Worm (Caenorhabditis elegans): ENCODE measurements around the gene gmps-1.

The gmps-1 gene

ce11 chrII:10851110-10851509, 17.4 kb downstream of the gmps-1 start:
- TF ChIP-seq him-1 (tag; optimal IDR thresholded peaks at IDR 0.05) (no peak), W03F9.2 (tag; optimal IDR thresholded peaks at IDR 0.05) (no peak), dao-5 (tag; optimal IDR thresholded peaks at IDR 0.05) (no peak)

- TF ChIP-seq him-1 (tag; optimal IDR thresholded peaks at IDR 0.05), result no peak
- TF ChIP-seq dao-5 (tag; optimal IDR thresholded peaks at IDR 0.05), result no peak
- no peak for TF ChIP-seq W03F9.2 (tag; optimal IDR thresholded peaks at IDR 0.05)
These were observed 18.6 kb downstream of the gmps-1 start, which contains the start of gene M106.2 for ce11 chrII:10849903-10850302. TSS of gene M106.2 (minus strand) at chrII:10850003.

ce11 chrII:10847057-10847456, 21.5 kb downstream of the gmps-1 start:
- TF ChIP-seq W03F9.2 (tag; optimal IDR thresholded peaks at IDR 0.05) (no peak), him-1 (tag; optimal IDR thresholded peaks at IDR 0.05) (no peak), dao-5 (tag; optimal IDR thresholded peaks at IDR 0.05) (no peak)

ce11 chrII:10843527-10843926, 25.0 kb downstream of the gmps-1 start, which contains the start of gene M106.8:
TSS of gene M106.8 (minus strand) at chrII:10843627.
- TF ChIP-seq dao-5 (tag; optimal IDR thresholded peaks at IDR 0.05) (no peak), him-1 (tag; optimal IDR thresholded peaks at IDR 0.05) (no peak), W03F9.2 (tag; optimal IDR thresholded peaks at IDR 0.05) (no peak)

ce11 chrII:10840067-10840466, 28.5 kb downstream of the gmps-1 start:
- TF ChIP-seq W03F9.2 (tag; optimal IDR thresholded peaks at IDR 0.05), result peak; percentile 57
- TF ChIP-seq dao-5 (tag; optimal IDR thresholded peaks at IDR 0.05), result peak; percentile 92
- peak; percentile 95 for TF ChIP-seq him-1 (tag; optimal IDR thresholded peaks at IDR 0.05)

- TF ChIP-seq dao-5 (tag; optimal IDR thresholded peaks at IDR 0.05), result no peak
- TF ChIP-seq him-1 (tag; optimal IDR thresholded peaks at IDR 0.05), result no peak
- TF ChIP-seq W03F9.2 (tag; optimal IDR thresholded peaks at IDR 0.05), result no peak
These were observed 30.0 kb downstream of the gmps-1 start for ce11 chrII:10838550-10838949.

- no peak for TF ChIP-seq him-1 (tag; optimal IDR thresholded peaks at IDR 0.05)
- TF ChIP-seq W03F9.2 (tag; optimal IDR thresholded peaks at IDR 0.05), result no peak
- TF ChIP-seq dao-5 (tag; optimal IDR thresholded peaks at IDR 0.05), result no peak
These were observed 33.8 kb downstream of the gmps-1 start for ce11 chrII:10834717-10835116.

- TF ChIP-seq him-1 (tag; optimal IDR thresholded peaks at IDR 0.05) (no peak), W03F9.2 (tag; optimal IDR thresholded peaks at IDR 0.05) (no peak), dao-5 (tag; optimal IDR thresholded peaks at IDR 0.05) (no peak)
These were observed 38.9 kb downstream of the gmps-1 start for ce11 chrII:10829572-10829971.

- TF ChIP-seq dao-5 (tag; optimal IDR thresholded peaks at IDR 0.05), result no peak
- no peak for TF ChIP-seq W03F9.2 (tag; optimal IDR thresholded peaks at IDR 0.05)
- no peak for TF ChIP-seq him-1 (tag; optimal IDR thresholded peaks at IDR 0.05)
These were observed 39.4 kb downstream of the gmps-1 start, which contains the start of gene VM106R.1 for ce11 chrII:10829081-10829480. TSS of gene VM106R.1 (minus strand) at chrII:10829181.

- TF ChIP-seq W03F9.2 (tag; optimal IDR thresholded peaks at IDR 0.05), result peak; percentile 73
- TF ChIP-seq him-1 (tag; optimal IDR thresholded peaks at IDR 0.05), result no peak
- TF ChIP-seq dao-5 (tag; optimal IDR thresholded peaks at IDR 0.05), result no peak
These were observed 44.5 kb downstream of the gmps-1 start, which contains the start of the genes R06F6.12 and mix-1 for ce11 chrII:10824046-10824445. TSS of gene R06F6.12 (minus strand) at chrII:10824081. TSS of gene mix-1 (plus strand) at chrII:10824246.

- TF ChIP-seq W03F9.2 (tag; optimal IDR thresholded peaks at IDR 0.05), result no peak
- TF ChIP-seq dao-5 (tag; optimal IDR thresholded peaks at IDR 0.05), result no peak
- no peak for TF ChIP-seq him-1 (tag; optimal IDR thresholded peaks at IDR 0.05)
These were observed 47.8 kb downstream of the gmps-1 start, which contains the start of gene ech-4 for ce11 chrII:10820679-10821078. TSS of gene ech-4 (plus strand) at chrII:10821031.

ce11 chrII:10819928-10820423, 48.5 kb downstream of the gmps-1 start, which contains the start of gene R06F6.8:
TSS of gene R06F6.8 (minus strand) at chrII:10819978.
- TF ChIP-seq W03F9.2 (tag; optimal IDR thresholded peaks at IDR 0.05) (no peak), him-1 (tag; optimal IDR thresholded peaks at IDR 0.05) (no peak), dao-5 (tag; optimal IDR thresholded peaks at IDR 0.05) (no peak)

Data from whole organism, L4/young adult.